Worm (Caenorhabditis elegans): ENCODE data around the gene C53A3.3.
"Not testable (repeated sequence)": the region's sequence is repeated elsewhere in the genome, so short reads cannot be mapped to it uniquely, and the experiment has no call there.

Gene C53A3.3

ce11 chrV:5741237-5741636, 15.1 kb upstream of the C53A3.3 start:
- TF ChIP-seq egl-13 (tag; optimal IDR thresholded peaks at IDR 0.05) (peak; percentile 55), lin-39 (tag; optimal IDR thresholded peaks at IDR 0.05) (no peak), sptf-1 (tag; optimal IDR thresholded peaks at IDR 0.05) (no peak), dsc-1 (tag; optimal IDR thresholded peaks at IDR 0.05) (peak; percentile 87), elt-3 (tag; optimal IDR thresholded peaks at IDR 0.05) (no peak), hpl-2 (GFP tag; optimal IDR thresholded peaks at IDR 0.05) (no peak), snpc-4 (tag; optimal IDR thresholded peaks at IDR 0.05) (no peak), nhr-47 (tag; optimal IDR thresholded peaks at IDR 0.05) (peak; percentile 22)

DNA sequence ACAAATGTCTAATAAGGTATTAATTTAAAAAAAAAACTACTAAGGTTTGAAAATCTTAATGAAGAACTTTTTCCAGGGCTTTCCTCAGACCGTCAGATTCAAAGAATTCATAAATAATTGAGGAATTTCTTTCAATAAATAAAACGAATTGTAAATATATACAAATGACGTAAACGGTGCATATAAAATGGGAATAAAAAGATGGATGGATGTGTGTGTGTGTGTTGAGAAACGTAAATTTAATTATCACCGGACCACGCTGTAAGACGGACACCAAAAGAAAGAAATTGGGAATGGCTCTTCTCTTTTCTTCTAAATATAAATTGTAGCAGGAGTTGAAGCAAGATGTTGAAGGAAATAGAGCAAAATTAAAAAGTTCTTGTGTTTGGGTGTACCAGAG, 10.1 kb upstream of the C53A3.3 start:
- TF ChIP-seq rnt-1 (tag; optimal IDR thresholded peaks at IDR 0.05) (no peak), ceh-63 (GFP tag; optimal IDR thresholded peaks at IDR 0.05) (peak; percentile 77)

ce11 chrV:5747519-5747918, 8.8 kb upstream of the C53A3.3 start, which contains the start of gene acds-10:
TSS of gene acds-10 (plus strand) at chrV:5747819.
- TF ChIP-seq efl-1 (optimal IDR thresholded peaks at IDR 0.05): no peak
- peak in 1 of 2 experiments; percentile 18 for TF ChIP-seq efl-1 (GFP tag; optimal IDR thresholded peaks at IDR 0.05 in 1 of 2)
- no peak for TF ChIP-seq pag-3 (tag; optimal IDR thresholded peaks at IDR 0.05; ENCODE audit: borderline replicate concordance, insufficient read depth)

- TF ChIP-seq C34B4.2 (tag; optimal IDR thresholded peaks at IDR 0.05) (no peak), nhr-76 (tag; optimal IDR thresholded peaks at IDR 0.05) (no peak), mep-1 (tag; optimal IDR thresholded peaks at IDR 0.05) (no peak), mef-2 (tag; optimal IDR thresholded peaks at IDR 0.05) (no peak), ceh-8 (GFP tag; optimal IDR thresholded peaks at IDR 0.05) (no peak), xbp-1 (tag; optimal IDR thresholded peaks at IDR 0.05) (no peak), ceh-90 (tag; optimal IDR thresholded peaks at IDR 0.05) (no peak), efl-3 (GFP tag; optimal IDR thresholded peaks at IDR 0.05) (no peak), nhr-11 (tag; optimal IDR thresholded peaks at IDR 0.05) (no peak), swsn-7 (tag; optimal IDR thresholded peaks at IDR 0.05) (no peak), nhr-237 (tag; optimal IDR thresholded peaks at IDR 0.05) (no peak)
These were observed 2.9 kb upstream of the C53A3.3 start, which contains the start of gene pgph-1 for ce11 chrV:5753432-5753831. TSS of gene pgph-1 (minus strand) at chrV:5753532.

- not testable (repeated sequence) for TF ChIP-seq sup-37 (GFP tag; optimal IDR thresholded peaks at IDR 0.05); vab-15 (tag; optimal IDR thresholded peaks at IDR 0.05); aha-1 (tag; optimal IDR thresholded peaks at IDR 0.05)
These were observed 1.0 kb upstream of the C53A3.3 start, which contains the start of gene K09H11.11 for ce11 chrV:5755203-5755693. TSS of gene K09H11.11 (minus strand) at chrV:5755253.

- TF ChIP-seq F16B12.6 (tag; optimal IDR thresholded peaks at IDR 0.05) (no peak), fkh-8 (tag; optimal IDR thresholded peaks at IDR 0.05) (no peak), tbx-2 (tag; optimal IDR thresholded peaks at IDR 0.05) (no peak), jun-1 (tag; optimal IDR thresholded peaks at IDR 0.05) (no peak), nhr-19 (GFP tag; conservative IDR thresholded peaks at IDR 0.05) (no peak), hpl-2 (GFP tag; optimal IDR thresholded peaks at IDR 0.05) (no peak), Y116A8C.19 (tag; optimal IDR thresholded peaks at IDR 0.05; ENCODE audit: borderline replicate concordance) (no peak), zag-1 (tag; optimal IDR thresholded peaks at IDR 0.05) (no peak), lin-39 (tag; optimal IDR thresholded peaks at IDR 0.05) (no peak), fos-1 (tag; optimal IDR thresholded peaks at IDR 0.05) (no peak), xbp-1 (tag; optimal IDR thresholded peaks at IDR 0.05) (no peak), aha-1 (tag; optimal IDR thresholded peaks at IDR 0.05) (no peak)
These were observed 2.5 kb downstream of the C53A3.3 start, which contains the start of gene C53A3.4 for ce11 chrV:5758780-5759179. TSS of gene C53A3.4 (minus strand) at chrV:5758880.
